Worm (Caenorhabditis elegans) whole organism, L4 larva: ENCODE measurements around the gene K08E4.7.

Experiments
- F26F4.8 ChIP-seq: fragments of 200-800 bp; sonication (Bioruptor generic); conservative IDR thresholded peaks from 2 replicates; pipeline ENCODE4 v1.3.6; 2022; ENCODE audit warnings: missing genetic modification characterization, missing compliant biosample characterization
- F37D6.2 ChIP-seq: sonication (generic microtip); optimal IDR thresholded peaks from 2 replicates; lab custom pipeline; 2016; ENCODE audit warnings: mild to moderate bottlenecking, missing genetic modification characterization, missing compliant biosample characterization
- F49E8.2 ChIP-seq: sonication (generic microtip); optimal IDR thresholded peaks from 2 replicates; lab custom pipeline; 2016; ENCODE audit warnings: missing compliant biosample characterization, mild to moderate bottlenecking, missing genetic modification characterization, borderline replicate concordance
- Y5F2A.4 ChIP-seq: fragments of 200-800 bp; sonication (Bioruptor generic); optimal IDR thresholded peaks from 2 replicates; lab custom pipeline; 2018; ENCODE audit warnings: mild to moderate bottlenecking, missing genetic modification characterization, missing compliant biosample characterization
- aly-2 ChIP-seq: sonication (generic microtip); optimal IDR thresholded peaks from 2 replicates; lab custom pipeline; 2018; ENCODE audit warnings: missing biosample characterization, missing genetic modification characterization
- ama-1 ChIP-seq: fragments of 150-350 bp; optimal IDR thresholded peaks from 2 replicates; lab custom pipeline; 2014; ENCODE audit warnings: inconsistent platforms, mixed read lengths
- ceh-62 ChIP-seq: sonication (generic microtip); optimal IDR thresholded peaks from 2 replicates; lab custom pipeline; 2017; ENCODE audit warnings: missing biosample characterization, missing genetic modification characterization
- cey-2 ChIP-seq: sonication (generic microtip); optimal IDR thresholded peaks from 3 replicates; lab custom pipeline; 2017; ENCODE audit warnings: missing genetic modification characterization, mild to moderate bottlenecking, missing compliant biosample characterization, antibody characterized with exemption, borderline replicate concordance; ENCODE audit not compliant: insufficient read depth
- ctbp-1 ChIP-seq: fragments of 200-800 bp; sonication (Bioruptor generic); IDR thresholded peaks from 2 replicates; pipeline ENCODE4 v1.3.6; 2022; ENCODE audit warnings: missing genetic modification reagents, missing genetic modification characterization, missing compliant biosample characterization
- daf-16 ChIP-seq, 3 experiments: sonication (generic microtip); optimal IDR thresholded peaks; 2 replicates each; lab custom pipeline; 2016 to 2017; ENCODE audit warnings: missing genetic modification characterization in 3 of 3, missing genetic modification reagents in 3 of 3, mild to moderate bottlenecking in 2 of 3, missing compliant biosample characterization in 2 of 3, missing biosample characterization in 1 of 3, moderate library complexity in 1 of 3
- daf-19 ChIP-seq: fragments of 200-800 bp; sonication (Bioruptor generic); conservative IDR thresholded peaks from 2 replicates; pipeline ENCODE4 v1.3.6; 2022; ENCODE audit warnings: missing genetic modification characterization, missing compliant biosample characterization
- dmd-6 ChIP-seq: fragments of 200-800 bp; sonication (Bioruptor generic); IDR thresholded peaks from 2 replicates; pipeline ENCODE4 v1.3.6; 2022; ENCODE audit warnings: missing genetic modification reagents, missing genetic modification characterization, missing compliant biosample characterization
- dmd-9 ChIP-seq: fragments of 200-800 bp; sonication (Bioruptor generic); IDR thresholded peaks from 2 replicates; pipeline ENCODE4 v1.3.6; 2022; ENCODE audit warnings: missing genetic modification reagents, missing genetic modification characterization, missing compliant biosample characterization
- dpl-1 ChIP-seq: fragments of 150-350 bp; optimal IDR thresholded peaks from 2 replicates; lab custom pipeline; 2014; ENCODE audit warnings: missing biosample characterization, missing genetic modification reagents, missing genetic modification characterization
- duxl-1 ChIP-seq: sonication (generic microtip); optimal IDR thresholded peaks from 2 replicates; lab custom pipeline; 2016; ENCODE audit warnings: mild to moderate bottlenecking, missing genetic modification characterization, moderate library complexity, missing compliant biosample characterization; ENCODE audit not compliant: poor library complexity
- dve-1 ChIP-seq: sonication (generic microtip); optimal IDR thresholded peaks from 2 replicates; lab custom pipeline; 2017; ENCODE audit warnings: antibody characterized with exemption, mild to moderate bottlenecking, missing genetic modification characterization, missing compliant biosample characterization; ENCODE audit not compliant: insufficient read depth
- fos-1 ChIP-seq: fragments of 150-350 bp; optimal IDR thresholded peaks from 2 replicates; lab custom pipeline; 2014; ENCODE audit warnings: missing biosample characterization, missing genetic modification characterization
- gei-8 ChIP-seq: fragments of 200-800 bp; sonication (Bioruptor generic); optimal IDR thresholded peaks from 2 replicates; lab custom pipeline; 2018; ENCODE audit warnings: mild to moderate bottlenecking, missing genetic modification characterization, missing compliant biosample characterization
- hif-1 ChIP-seq, 2 experiments: sonication (generic microtip); optimal IDR thresholded peaks; 2 replicates each; lab custom pipeline; 2016 to 2017; ENCODE audit warnings: missing compliant biosample characterization in 2 of 2, missing genetic modification characterization in 2 of 2, missing genetic modification reagents in 2 of 2, missing genotype in 2 of 2, mild to moderate bottlenecking in 1 of 2
- hmg-1.1 ChIP-seq: fragments of 200-800 bp; sonication (Bioruptor generic); IDR thresholded peaks from 2 replicates; pipeline ENCODE4 v1.3.6; 2022; ENCODE audit warnings: missing genetic modification reagents, missing genetic modification characterization, missing compliant biosample characterization
- lin-38 ChIP-seq: fragments of 200-800 bp; sonication (Bioruptor generic); IDR thresholded peaks from 2 replicates; pipeline ENCODE4 v1.3.6; 2022; ENCODE audit warnings: missing genetic modification reagents, missing genetic modification characterization, missing compliant biosample characterization
- lir-3 ChIP-seq: sonication (generic microtip); optimal IDR thresholded peaks from 2 replicates; lab custom pipeline; 2016; ENCODE audit warnings: mild to moderate bottlenecking, missing genetic modification characterization, missing compliant biosample characterization
- lsy-2 ChIP-seq, 2 experiments: fragments of 150-350 bp in 1 of 2; sonication (generic microtip) in 1 of 2; optimal IDR thresholded peaks; 2 replicates each; lab custom pipeline; 2014 to 2017; ENCODE audit warnings: missing biosample characterization in 2 of 2, missing genetic modification characterization in 2 of 2
- madf-9 ChIP-seq: fragments of 200-800 bp; sonication (Bioruptor generic); conservative IDR thresholded peaks from 2 replicates; pipeline ENCODE4 v1.3.6; 2022; ENCODE audit warnings: missing genetic modification reagents, missing genetic modification characterization, missing compliant biosample characterization
- mdl-1 ChIP-seq, 2 experiments: fragments of 150-350 bp in 1 of 2; sonication (generic microtip) in 1 of 2; optimal IDR thresholded peaks; 2 replicates each; lab custom pipeline; 2014 to 2017; ENCODE audit warnings: missing biosample characterization in 2 of 2, missing genetic modification characterization in 2 of 2
- mdt-29 ChIP-seq: fragments of 200-800 bp; sonication (Bioruptor generic); IDR thresholded peaks from 2 replicates; pipeline ENCODE4 v1.3.6; 2022; ENCODE audit warnings: missing genetic modification reagents, missing genetic modification characterization, missing compliant biosample characterization
- mxl-3 ChIP-seq: fragments of 200-800 bp; sonication (Bioruptor generic); optimal IDR thresholded peaks from 2 replicates; lab custom pipeline; 2018; ENCODE audit warnings: mild to moderate bottlenecking, missing genetic modification characterization, missing compliant biosample characterization
- nhr-102 ChIP-seq: sonication (generic microtip); optimal IDR thresholded peaks from 2 replicates; lab custom pipeline; 2016; ENCODE audit warnings: mild to moderate bottlenecking, missing genetic modification characterization, moderate library complexity, missing compliant biosample characterization
- nhr-28 ChIP-seq: fragments of 150-350 bp; optimal IDR thresholded peaks from 2 replicates; lab custom pipeline; 2014; ENCODE audit warnings: missing biosample characterization, missing genetic modification characterization
- nhr-41 ChIP-seq: fragments of 200-800 bp; sonication (Bioruptor generic); IDR thresholded peaks from 2 replicates; pipeline ENCODE4 v1.3.6; 2022; ENCODE audit warnings: missing genetic modification reagents, missing genetic modification characterization, missing compliant biosample characterization
- nhr-48 ChIP-seq: sonication (generic microtip); optimal IDR thresholded peaks from 2 replicates; lab custom pipeline; 2016; ENCODE audit warnings: mild to moderate bottlenecking, missing genetic modification characterization, missing compliant biosample characterization
- nhr-6 ChIP-seq: fragments of 150-350 bp; optimal IDR thresholded peaks from 2 replicates; lab custom pipeline; 2014; ENCODE audit warnings: missing biosample characterization, missing genetic modification characterization
- nhr-76 ChIP-seq: fragments of 150-350 bp; optimal IDR thresholded peaks from 2 replicates; lab custom pipeline; 2014; ENCODE audit warnings: missing biosample characterization, missing genetic modification characterization
- php-3 ChIP-seq: fragments of 200-800 bp; sonication (Bioruptor generic); IDR thresholded peaks from 2 replicates; pipeline ENCODE4 v1.3.6; 2022; ENCODE audit warnings: missing genetic modification reagents, missing genetic modification characterization, missing compliant biosample characterization
- pqm-1 ChIP-seq: sonication (generic microtip); optimal IDR thresholded peaks from 2 replicates; lab custom pipeline; 2017; ENCODE audit warnings: missing biosample characterization, missing genetic modification characterization
- rbr-2 ChIP-seq: sonication (generic microtip); optimal IDR thresholded peaks from 2 replicates; lab custom pipeline; 2016; ENCODE audit warnings: missing genotype, missing genetic modification characterization, missing compliant biosample characterization
- saeg-2 ChIP-seq: fragments of 200-800 bp; sonication (Bioruptor generic); IDR thresholded peaks from 2 replicates; pipeline ENCODE4 v1.3.6; 2022; ENCODE audit warnings: missing genetic modification reagents, missing genetic modification characterization, missing compliant biosample characterization
- sdz-12 ChIP-seq: fragments of 200-800 bp; sonication (Bioruptor generic); optimal IDR thresholded peaks from 2 replicates; lab custom pipeline; 2018; ENCODE audit warnings: mild to moderate bottlenecking, missing genetic modification characterization, missing compliant biosample characterization
- skn-1 ChIP-seq: fragments of 150-350 bp; optimal IDR thresholded peaks from 2 replicates; lab custom pipeline; 2014; ENCODE audit warnings: missing biosample characterization, missing genetic modification characterization
- snpc-1.2 ChIP-seq: fragments of 200-800 bp; sonication (Bioruptor generic); IDR thresholded peaks from 2 replicates; pipeline ENCODE4 v1.3.6; 2022; ENCODE audit warnings: missing genetic modification reagents, missing genetic modification characterization, missing compliant biosample characterization
- tra-1 ChIP-seq: fragments of 200-800 bp; sonication (Bioruptor generic); IDR thresholded peaks from 2 replicates; pipeline ENCODE4 v1.3.6; 2022; ENCODE audit warnings: missing genetic modification reagents, missing genetic modification characterization, missing compliant biosample characterization
- unc-39 ChIP-seq: sonication (generic microtip); optimal IDR thresholded peaks from 2 replicates; lab custom pipeline; 2017; ENCODE audit warnings: missing biosample characterization, missing genetic modification characterization
- unc-62 ChIP-seq, 3 experiments: fragments of 150-350 bp in 1 of 3; sonication (generic microtip); optimal IDR thresholded peaks in 2 of 3; peaks in 1 of 3; 1 replicate in 1 of 3; 2 replicates in 2 of 3; lab custom pipeline; 2014 to 2017; ENCODE audit warnings: missing biosample characterization in 3 of 3, missing genetic modification characterization in 3 of 3, missing genetic modification reagents in 3 of 3, missing genotype in 1 of 3
- zag-1 ChIP-seq: fragments of 150-350 bp; optimal IDR thresholded peaks from 2 replicates; lab custom pipeline; 2014; ENCODE audit warnings: missing biosample characterization, missing genetic modification characterization
- zfp-2 ChIP-seq: sonication (generic microtip); optimal IDR thresholded peaks from 2 replicates; lab custom pipeline; 2016; ENCODE audit warnings: mild to moderate bottlenecking, missing genetic modification characterization, missing compliant biosample characterization
- zfp-3 ChIP-seq: fragments of 200-800 bp; sonication (Bioruptor generic); conservative IDR thresholded peaks from 2 replicates; pipeline ENCODE4 v1.3.6; 2022; ENCODE audit warnings: missing genetic modification reagents, missing genetic modification characterization, missing compliant biosample characterization
- zip-11 ChIP-seq: fragments of 200-800 bp; sonication (Bioruptor generic); IDR thresholded peaks from 2 replicates; pipeline ENCODE4 v1.3.6; 2022; ENCODE audit warnings: missing genetic modification characterization, missing compliant biosample characterization
- zip-2 ChIP-seq: fragments of 150-350 bp; optimal IDR thresholded peaks from 2 replicates; lab custom pipeline; 2014; ENCODE audit warnings: missing biosample characterization, missing genetic modification characterization
- ztf-11 ChIP-seq: fragments of 150-350 bp; optimal IDR thresholded peaks from 2 replicates; lab custom pipeline; 2014; ENCODE audit warnings: missing biosample characterization, missing genetic modification characterization
- ztf-7 ChIP-seq: fragments of 150-350 bp; optimal IDR thresholded peaks from 2 replicates; lab custom pipeline; 2014; ENCODE audit warnings: missing biosample characterization, missing genetic modification characterization

K08E4.7 gene

ce11 chrIV:12088898-12089297 lies 13.3 kb downstream of the K08E4.7 start:
- no peak for TF ChIP-seq duxl-1 (tag; lab: Kevin White, UChicago)
- TF ChIP-seq zfp-2 (tag; lab: Kevin White, UChicago) = no peak
- no peak for TF ChIP-seq F37D6.2 (tag; lab: Kevin White, UChicago)
- TF ChIP-seq skn-1 = no peak
- TF ChIP-seq php-3 (GFP tag; lab: Robert Waterston, UW) = 0 out of 2 replicates have a peak, but pooled peaks have one; percentile 15
- TF ChIP-seq ceh-62 (tag; lab: Kevin White, UChicago) = no peak
- no peak for TF ChIP-seq nhr-76 (tag; lab: Kevin White, UChicago)
- no peak for TF ChIP-seq zip-2
- peak; percentile 20 for TF ChIP-seq dve-1
- no peak for TF ChIP-seq fos-1 (tag; lab: Kevin White, UChicago)
- TF ChIP-seq saeg-2 (GFP tag; lab: Robert Waterston, UW) = 0 out of 2 replicates have a peak, but pooled peaks have one; percentile 14
- TF ChIP-seq aly-2 (tag; lab: Kevin White, UChicago) = no peak
- no peak for TF ChIP-seq zag-1 (tag; lab: Kevin White, UChicago)
- no peak for TF ChIP-seq ctbp-1 (GFP tag; lab: Robert Waterston, UW)
- no peak for TF ChIP-seq daf-19 (GFP tag; lab: Robert Waterston, UW)
- TF ChIP-seq ama-1 = peak; percentile 84
- peak; percentile 41 for TF ChIP-seq dpl-1
- no peak for TF ChIP-seq sdz-12 (GFP tag; lab: Kevin White, UChicago)
- no peak for TF ChIP-seq zip-11 (GFP tag; lab: Robert Waterston, UW)
- TF ChIP-seq lsy-2 (tag; optimal IDR thresholded peaks at IDR 0.05; lab: Kevin White, UChicago) = peak in 1 of 2 experiments; percentile 50
- no peak for TF ChIP-seq ztf-7 (tag; lab: Kevin White, UChicago)
- TF ChIP-seq lin-38 = peak; percentile 70
- TF ChIP-seq nhr-28 (tag; lab: Kevin White, UChicago) = no peak
- TF ChIP-seq cey-2 (tag; lab: Kevin White, UChicago) = no peak
- no peak for TF ChIP-seq tra-1
- no peak for TF ChIP-seq rbr-2 (tag; lab: Kevin White, UChicago)
- no peak for TF ChIP-seq daf-16 (GFP tag; optimal IDR thresholded peaks at IDR 0.05; lab: Kevin White, UChicago)
- peak; percentile 17 for TF ChIP-seq daf-16 (tag; optimal IDR thresholded peaks at IDR 0.05; lab: Kevin White, UChicago)
- TF ChIP-seq dmd-9 (GFP tag; lab: Robert Waterston, UW) = no peak
- no peak for TF ChIP-seq lir-3 (tag; lab: Kevin White, UChicago)
- TF ChIP-seq mdt-29 (GFP tag; lab: Robert Waterston, UW) = no peak
- TF ChIP-seq unc-62 (GFP tag; optimal IDR thresholded peaks at IDR 0.05 in 1 of 2; lab: Kevin White, UChicago) = peak in 1 of 2 experiments; percentile 37
- TF ChIP-seq unc-62 (tag; optimal IDR thresholded peaks at IDR 0.05; lab: Kevin White, UChicago) = no peak
- no peak for TF ChIP-seq F49E8.2 (tag; lab: Kevin White, UChicago)
- TF ChIP-seq ztf-11 (tag; lab: Kevin White, UChicago) = no peak
- no peak for TF ChIP-seq hif-1 (tag; optimal IDR thresholded peaks at IDR 0.05; lab: Kevin White, UChicago)
- no peak for TF ChIP-seq Y5F2A.4 (GFP tag; lab: Kevin White, UChicago)
- TF ChIP-seq nhr-102 = no peak
- no peak for TF ChIP-seq F26F4.8
- TF ChIP-seq mdl-1 (tag; optimal IDR thresholded peaks at IDR 0.05; lab: Kevin White, UChicago) = peak in 1 of 2 experiments; percentile 21
- no peak for TF ChIP-seq nhr-48 (tag; lab: Kevin White, UChicago)
- no peak for TF ChIP-seq unc-39 (tag; lab: Kevin White, UChicago)
- TF ChIP-seq nhr-41 (GFP tag; lab: Robert Waterston, UW) = no peak
- no peak for TF ChIP-seq zfp-3
- no peak for TF ChIP-seq hmg-1.1 (GFP tag; lab: Robert Waterston, UW)
- TF ChIP-seq dmd-6 (GFP tag; lab: Robert Waterston, UW) = 0 out of 2 replicates have a peak, but pooled peaks have one; percentile 9
- TF ChIP-seq nhr-6 (tag; lab: Kevin White, UChicago) = peak; percentile 16
- peak; percentile 49 for TF ChIP-seq mxl-3 (GFP tag; lab: Kevin White, UChicago)
- TF ChIP-seq snpc-1.2 (GFP tag; lab: Robert Waterston, UW) = no peak
- no peak for TF ChIP-seq madf-9
- TF ChIP-seq gei-8 (GFP tag; lab: Kevin White, UChicago) = no peak
- TF ChIP-seq pqm-1 (tag; lab: Kevin White, UChicago) = no peak
